Fruit fly (Drosophila melanogaster) whole organism, embryonic: ENCODE results near the gene CG3294.
A peak's percentile ranks its signal among the peaks of the same experiment; 100 is the strongest.

Experiments used
- B-H1 ChIP-seq: fragments of 200-800 bp; sonication (Bioruptor generic); IDR thresholded peaks from 3 replicates; pipeline ENCODE4 v1.3.6; 2022; ENCODE audit warnings: missing biosample characterization, missing genetic modification characterization
- Bgb ChIP-seq: fragments of 200-800 bp; sonication (Bioruptor generic); IDR thresholded peaks from 2 replicates; pipeline ENCODE4 v1.3.6; 2022; ENCODE audit warnings: missing biosample characterization, missing genetic modification characterization; ENCODE audit not compliant: partially characterized antibody
- Blimp-1 ChIP-seq: fragments of 200-800 bp; sonication (Bioruptor generic); optimal IDR thresholded peaks from 3 replicates; lab custom pipeline; 2018; ENCODE audit warnings: missing biosample characterization, missing genetic modification characterization, mild to moderate bottlenecking, moderate library complexity, missing genetic modification reagents
- CG10274 ChIP-seq: fragments of 200-800 bp; sonication (Bioruptor generic); optimal IDR thresholded peaks from 3 replicates; lab custom pipeline; 2017; ENCODE audit warnings: missing biosample characterization, mild to moderate bottlenecking, missing genetic modification characterization
- CG10431 ChIP-seq: fragments of 200-800 bp; sonication (Bioruptor generic); optimal IDR thresholded peaks from 3 replicates; lab custom pipeline; 2018; ENCODE audit warnings: missing biosample characterization, mild to moderate bottlenecking, missing genetic modification characterization
- CG11398 ChIP-seq: fragments of 200-800 bp; sonication (Bioruptor generic); optimal IDR thresholded peaks from 2 replicates; lab custom pipeline; 2016; ENCODE audit warnings: missing biosample characterization, missing genetic modification characterization
- CG15269 ChIP-seq: fragments of 200-800 bp; sonication (Bioruptor generic); optimal IDR thresholded peaks from 2 replicates; lab custom pipeline; 2018; ENCODE audit warnings: missing biosample characterization, mild to moderate bottlenecking, missing genetic modification characterization, moderate library complexity
- CG1529 ChIP-seq: fragments of 200-800 bp; sonication (Bioruptor generic); optimal IDR thresholded peaks from 3 replicates; lab custom pipeline; 2018; ENCODE audit warnings: missing biosample characterization, missing genetic modification characterization
- CG15514 ChIP-seq: fragments of 200-800 bp; sonication (Bioruptor generic); optimal IDR thresholded peaks from 3 replicates; lab custom pipeline; 2017; ENCODE audit warnings: missing biosample characterization, missing genetic modification characterization, mild to moderate bottlenecking, moderate library complexity, missing genetic modification reagents
- CG15601 ChIP-seq: fragments of 200-800 bp; sonication (Bioruptor generic); optimal IDR thresholded peaks from 3 replicates; lab custom pipeline; 2019; ENCODE audit warnings: missing biosample characterization, mild to moderate bottlenecking, missing genetic modification characterization, moderate library complexity
- CG15696 ChIP-seq: fragments of 200-800 bp; sonication (Bioruptor generic); optimal IDR thresholded peaks from 2 replicates; lab custom pipeline; 2019; ENCODE audit warnings: missing biosample characterization, mild to moderate bottlenecking, missing genetic modification characterization, moderate library complexity
- CG17361 ChIP-seq: fragments of 200-800 bp; sonication (Bioruptor generic); IDR thresholded peaks from 3 replicates; pipeline ENCODE4 v1.3.6; 2022; ENCODE audit warnings: missing biosample characterization, missing genetic modification characterization
- CG17912 ChIP-seq: fragments of 200-800 bp; sonication (Bioruptor generic); optimal IDR thresholded peaks from 2 replicates; lab custom pipeline; 2018; ENCODE audit warnings: missing biosample characterization, mild to moderate bottlenecking, missing genetic modification characterization
- CG18262 ChIP-seq: fragments of 200-800 bp; optimal IDR thresholded peaks from 3 replicates; lab custom pipeline; 2019; ENCODE audit warnings: missing biosample characterization, mild to moderate bottlenecking, missing genetic modification characterization, moderate library complexity
- CG18764 ChIP-seq: fragments of 200-800 bp; sonication (Bioruptor generic); optimal IDR thresholded peaks from 3 replicates; lab custom pipeline; 2016; ENCODE audit warnings: missing biosample characterization, missing genetic modification characterization
- CG2199 ChIP-seq: fragments of 200-800 bp; sonication (Bioruptor generic); IDR thresholded peaks from 3 replicates; pipeline ENCODE4 v1.3.6; 2022; ENCODE audit warnings: missing biosample characterization, missing genetic modification characterization
- CG2889 ChIP-seq: fragments of 200-800 bp; sonication (Bioruptor generic); IDR thresholded peaks from 3 replicates; pipeline ENCODE4 v1.3.6; 2022; ENCODE audit warnings: missing biosample characterization, missing genetic modification characterization
- CG34224 ChIP-seq: fragments of 200-800 bp; sonication (Bioruptor generic); IDR thresholded peaks from 3 replicates; pipeline ENCODE4 v1.3.6; 2022; ENCODE audit warnings: missing biosample characterization, missing genetic modification characterization; ENCODE audit not compliant: partially characterized antibody
- CG5245 ChIP-seq: fragments of 200-800 bp; sonication (Bioruptor generic); optimal IDR thresholded peaks from 3 replicates; lab custom pipeline; 2016; ENCODE audit warnings: missing biosample characterization, missing genetic modification characterization
- CG9797 ChIP-seq: fragments of 200-800 bp; sonication (Bioruptor generic); optimal IDR thresholded peaks from 3 replicates; lab custom pipeline; 2018; ENCODE audit warnings: missing biosample characterization, mild to moderate bottlenecking, missing genetic modification characterization
- CHES-1-like ChIP-seq: fragments of 200-800 bp; sonication (Bioruptor generic); optimal IDR thresholded peaks from 2 replicates; lab custom pipeline; 2016; ENCODE audit warnings: missing biosample characterization, missing genetic modification characterization
- Doc2 ChIP-seq: fragments of 200-800 bp; sonication (Bioruptor generic); IDR thresholded peaks from 2 replicates; pipeline ENCODE4 v1.3.6; 2022; ENCODE audit warnings: missing biosample characterization, missing genetic modification characterization
- E2f2 ChIP-seq: fragments of 200-800 bp; sonication (Bioruptor generic); IDR thresholded peaks from 2 replicates; pipeline ENCODE4 v1.3.6; 2022; ENCODE audit warnings: missing biosample characterization, missing genetic modification characterization
- Elba2 ChIP-seq: fragments of 200-800 bp; sonication (Bioruptor generic); optimal IDR thresholded peaks from 3 replicates; lab custom pipeline; 2016; ENCODE audit warnings: missing biosample characterization, missing genetic modification characterization
- H2.0 ChIP-seq: fragments of 200-800 bp; sonication (Bioruptor generic); IDR thresholded peaks from 2 replicates; pipeline ENCODE4 v1.3.6; 2022; ENCODE audit warnings: missing biosample characterization, missing genetic modification characterization
- Hmr ChIP-seq: fragments of 200-800 bp; sonication (Bioruptor generic); optimal IDR thresholded peaks from 3 replicates; lab custom pipeline; 2017; ENCODE audit warnings: mild to moderate bottlenecking, missing biosample characterization, missing genetic modification reagents, missing genetic modification characterization
- Hr51 ChIP-seq, 2 experiments: fragments of 200-800 bp; sonication (Bioruptor generic); optimal IDR thresholded peaks; 2 replicates in 1 of 2; 3 replicates in 1 of 2; lab custom pipeline; 2016 to 2018; ENCODE audit warnings: missing biosample characterization in 2 of 2, missing genetic modification characterization in 2 of 2, mild to moderate bottlenecking in 1 of 2, moderate library complexity in 1 of 2
- Hsf ChIP-seq: fragments of 200-800 bp; sonication (Bioruptor generic); optimal IDR thresholded peaks from 3 replicates; lab custom pipeline; 2016; ENCODE audit warnings: missing biosample characterization, missing genetic modification characterization
- Oaz ChIP-seq: fragments of 200-800 bp; sonication (Bioruptor generic); IDR thresholded peaks from 2 replicates; pipeline ENCODE4 v1.3.6; 2022; ENCODE audit warnings: missing biosample characterization, missing genetic modification characterization
- Oli ChIP-seq: fragments of 200-800 bp; sonication (Bioruptor generic); optimal IDR thresholded peaks from 2 replicates; lab custom pipeline; 2018; ENCODE audit warnings: missing biosample characterization, mild to moderate bottlenecking, missing genetic modification characterization, moderate library complexity
- abd-A ChIP-seq: fragments of 200-800 bp; sonication (Bioruptor generic); optimal IDR thresholded peaks from 3 replicates; lab custom pipeline; 2019; ENCODE audit warnings: missing biosample characterization, mild to moderate bottlenecking, missing genetic modification characterization, moderate library complexity
- bab2 ChIP-seq: fragments of 200-800 bp; sonication (Bioruptor generic); optimal IDR thresholded peaks from 2 replicates; lab custom pipeline; 2016; ENCODE audit warnings: missing biosample characterization, missing genetic modification characterization
- bigmax ChIP-seq: fragments of 200-800 bp; sonication (Bioruptor generic); optimal IDR thresholded peaks from 2 replicates; lab custom pipeline; 2018; ENCODE audit warnings: missing biosample characterization, mild to moderate bottlenecking, missing genetic modification characterization
- emc ChIP-seq: fragments of 200-800 bp; sonication (Bioruptor generic); optimal IDR thresholded peaks from 2 replicates; lab custom pipeline; 2016; ENCODE audit warnings: missing biosample characterization, missing genetic modification characterization
- gce ChIP-seq: fragments of 200-800 bp; sonication (Bioruptor generic); IDR thresholded peaks from 3 replicates; pipeline ENCODE4 v1.3.6; 2022; ENCODE audit warnings: missing biosample characterization, missing genetic modification characterization
- gcm2 ChIP-seq: fragments of 200-800 bp; sonication (Bioruptor generic); optimal IDR thresholded peaks from 2 replicates; lab custom pipeline; 2016; ENCODE audit warnings: missing biosample characterization, missing genetic modification characterization
- lmd ChIP-seq: fragments of 200-800 bp; sonication (Bioruptor generic); IDR thresholded peaks from 2 replicates; pipeline ENCODE4 v1.3.6; 2022; ENCODE audit warnings: missing biosample characterization, missing genetic modification characterization
- lola ChIP-seq, 3 experiments: fragments of >200 bp in 2 of 3; fragments of 200-800 bp in 1 of 3; sonication (Bioruptor generic) in 1 of 3; optimal IDR thresholded peaks; 2 replicates each; lab custom pipeline; 2017 to 2019; ENCODE audit warnings: missing biosample characterization in 3 of 3, missing genetic modification characterization in 3 of 3, mild to moderate bottlenecking in 1 of 3, moderate library complexity in 1 of 3
- mirr ChIP-seq: fragments of 200-800 bp; sonication (Bioruptor generic); optimal IDR thresholded peaks from 3 replicates; lab custom pipeline; 2018; ENCODE audit warnings: missing biosample characterization, mild to moderate bottlenecking, missing genetic modification characterization
- nerfin-1 ChIP-seq: fragments of 200-800 bp; sonication (Bioruptor generic); optimal IDR thresholded peaks from 3 replicates; lab custom pipeline; 2019; ENCODE audit warnings: missing biosample characterization, mild to moderate bottlenecking, missing genetic modification characterization, moderate library complexity
- oc ChIP-seq: fragments of 200-800 bp; sonication (Bioruptor generic); optimal IDR thresholded peaks from 2 replicates; lab custom pipeline; 2018; ENCODE audit warnings: missing biosample characterization, mild to moderate bottlenecking, missing genetic modification characterization, moderate library complexity
- onecut ChIP-seq: fragments of 200-800 bp; sonication (Bioruptor generic); IDR thresholded peaks from 2 replicates; pipeline ENCODE4 v1.3.6; 2022; ENCODE audit warnings: missing biosample characterization, missing genetic modification characterization
- rib ChIP-seq: fragments of 200-800 bp; sonication (Bioruptor generic); IDR thresholded peaks from 2 replicates; pipeline ENCODE4 v1.3.6; 2022; ENCODE audit warnings: missing biosample characterization, missing genetic modification characterization
- ro ChIP-seq: fragments of 200-800 bp; sonication (Bioruptor generic); IDR thresholded peaks from 2 replicates; pipeline ENCODE4 v1.3.6; 2022; ENCODE audit warnings: missing biosample characterization, missing genetic modification characterization
- schlank ChIP-seq: fragments of 200-800 bp; sonication (Bioruptor generic); optimal IDR thresholded peaks from 2 replicates; lab custom pipeline; 2018; ENCODE audit warnings: missing biosample characterization, mild to moderate bottlenecking, missing genetic modification characterization
- sr ChIP-seq: fragments of 200-800 bp; sonication (Bioruptor generic); IDR thresholded peaks from 3 replicates; pipeline ENCODE4 v1.3.6; 2022; ENCODE audit warnings: missing biosample characterization, missing genetic modification characterization
- sug ChIP-seq: fragments of 200-800 bp; optimal IDR thresholded peaks from 2 replicates; lab custom pipeline; 2019; ENCODE audit warnings: missing biosample characterization, mild to moderate bottlenecking, missing genetic modification characterization, moderate library complexity
- tll ChIP-seq, 2 experiments: fragments of 200-800 bp in 1 of 2; fragments of >200 bp in 1 of 2; sonication (Bioruptor generic) in 1 of 2; optimal IDR thresholded peaks; 2 replicates each; lab custom pipeline; 2017 to 2019; ENCODE audit warnings: missing biosample characterization in 2 of 2, missing genetic modification characterization in 2 of 2, mild to moderate bottlenecking in 1 of 2, moderate library complexity in 1 of 2
- tx ChIP-seq: fragments of 200-800 bp; sonication (Bioruptor generic); optimal IDR thresholded peaks from 2 replicates; lab custom pipeline; 2016; ENCODE audit warnings: missing biosample characterization, missing genetic modification characterization

The CG3294 gene

dm6 chr2L:4837772-4838397 is 43.5 kb downstream of the CG3294 start, which contains the start of the genes tank and CG12194 (continued):
- TF ChIP-seq abd-A (tag; lab: Kevin White, UChicago), result no peak
- peak; percentile 90 for TF ChIP-seq CG17912 (GFP tag; lab: Kevin White, UChicago)
- peak; percentile 100 for TF ChIP-seq lmd (GFP tag; lab: Robert Waterston, UW)
- peak; percentile 100 for TF ChIP-seq CG2199
- peak; percentile 98 for TF ChIP-seq emc (GFP tag; lab: Kevin White, UChicago)
- TF ChIP-seq lola (GFP tag; optimal IDR thresholded peaks at IDR 0.05; lab: Kevin White, UChicago), result peak in 1 of 3 experiments; percentile 95
- peak; percentile 98 for TF ChIP-seq CG1529
- peak; percentile 98 for TF ChIP-seq CG15269
- peak; percentile 79 for TF ChIP-seq CG10431 (GFP tag; lab: Kevin White, UChicago)
- TF ChIP-seq nerfin-1 (tag; lab: Kevin White, UChicago), result peak; percentile 91
- peak; percentile 99 for TF ChIP-seq CG2889 (GFP tag; lab: Robert Waterston, UW)
- peak; percentile 99 for TF ChIP-seq gce (GFP tag; lab: Robert Waterston, UW)
- TF ChIP-seq CG18764 (GFP tag; lab: Kevin White, UChicago), result peak; percentile 98
- peak; percentile 95 for TF ChIP-seq CG15514 (GFP tag; lab: Kevin White, UChicago)
- peak; percentile 99 for TF ChIP-seq tx
- TF ChIP-seq Bgb (GFP tag; lab: Robert Waterston, UW), result peak; percentile 69
- peak; percentile 82 for TF ChIP-seq bigmax (GFP tag; lab: Kevin White, UChicago)
- peak; percentile 87 for TF ChIP-seq sug (tag; lab: Kevin White, UChicago)
- TF ChIP-seq CG15601 (tag; lab: Kevin White, UChicago), result peak; percentile 94
- TF ChIP-seq E2f2 (GFP tag; lab: Robert Waterston, UW), result peak; percentile 91
- peak in 1 of 2 experiments; percentile 31 for TF ChIP-seq tll (GFP tag; optimal IDR thresholded peaks at IDR 0.05; lab: Kevin White, UChicago)
- peak; percentile 99 for TF ChIP-seq CHES-1-like (GFP tag; lab: Kevin White, UChicago)
- TF ChIP-seq mirr (GFP tag; lab: Kevin White, UChicago), result peak; percentile 91
- peak; percentile 99 for TF ChIP-seq Hsf
- peak; percentile 99 for TF ChIP-seq CG5245
- TF ChIP-seq CG9797 (GFP tag; lab: Kevin White, UChicago), result peak; percentile 73
- peak; percentile 97 for TF ChIP-seq Blimp-1 (GFP tag; lab: Kevin White, UChicago)
- TF ChIP-seq schlank (tag; lab: Kevin White, UChicago), result peak; percentile 97
- TF ChIP-seq Hr51 (GFP tag; optimal IDR thresholded peaks at IDR 0.05; lab: Kevin White, UChicago), result peak; percentile 99
- TF ChIP-seq Elba2 (GFP tag; lab: Kevin White, UChicago), result peak; percentile 85
- peak; percentile 96 for TF ChIP-seq onecut (GFP tag; lab: Robert Waterston, UW)
- peak; percentile 99 for TF ChIP-seq gcm2
- TF ChIP-seq CG15696 (tag; lab: Kevin White, UChicago), result peak; percentile 86
- peak; percentile 98 for TF ChIP-seq rib (GFP tag; lab: Robert Waterston, UW)
- TF ChIP-seq Doc2, result peak; percentile 98
- TF ChIP-seq CG10274 (GFP tag; lab: Kevin White, UChicago), result peak; percentile 93
- TF ChIP-seq Oaz, result peak; percentile 98
- peak; percentile 99 for TF ChIP-seq Hmr (GFP tag; lab: Kevin White, UChicago)
- peak; percentile 98 for TF ChIP-seq CG17361
- TF ChIP-seq B-H1 (GFP tag; lab: Robert Waterston, UW), result peak; percentile 99
- peak; percentile 99 for TF ChIP-seq sr
- peak; percentile 99 for TF ChIP-seq H2.0 (GFP tag; lab: Robert Waterston, UW)
- TF ChIP-seq oc, result peak; percentile 99
- TF ChIP-seq Oli, result peak; percentile 99
- peak; percentile 98 for TF ChIP-seq ro (GFP tag; lab: Robert Waterston, UW)
- peak; percentile 98 for TF ChIP-seq CG11398 (GFP tag; lab: Kevin White, UChicago)
- peak; percentile 99 for TF ChIP-seq bab2 (GFP tag; lab: Kevin White, UChicago)
- peak; percentile 98 for TF ChIP-seq CG18262
- TF ChIP-seq CG34224, result peak; percentile 70
